Worm (Caenorhabditis elegans) whole organism, mixed stage, embryonic: Measurements from ENCODE around the gene str-30.

Experiments used
- blmp-1 ChIP-seq: fragments of 150-350 bp; optimal IDR thresholded peaks from 2 replicates; lab custom pipeline; 2014; ENCODE audit warnings: missing biosample characterization, missing genetic modification characterization
- drap-1 ChIP-seq: fragments of 200-800 bp; sonication (Bioruptor generic); optimal IDR thresholded peaks from 3 replicates; lab custom pipeline; 2018; ENCODE audit warnings: mild to moderate bottlenecking, missing genetic modification characterization, missing compliant biosample characterization
- elt-3 ChIP-seq: fragments of 150-350 bp; optimal IDR thresholded peaks from 2 replicates; lab custom pipeline; 2014; ENCODE audit warnings: missing biosample characterization, missing genetic modification characterization
- lin-32 ChIP-seq: fragments of 200-800 bp; sonication (Bioruptor generic); optimal IDR thresholded peaks from 2 replicates; lab custom pipeline; 2018; ENCODE audit warnings: mild to moderate bottlenecking, missing genetic modification characterization, missing compliant biosample characterization
- mep-1 ChIP-seq: fragments of 150-350 bp; optimal IDR thresholded peaks from 2 replicates; lab custom pipeline; 2017; ENCODE audit warnings: missing biosample characterization, missing genetic modification reagents, missing genetic modification characterization, inconsistent platforms
- mls-2 ChIP-seq: sonication (generic microtip); optimal IDR thresholded peaks from 2 replicates; lab custom pipeline; 2016; ENCODE audit warnings: mild to moderate bottlenecking, missing genetic modification characterization, moderate library complexity, missing compliant biosample characterization
- nhr-12 ChIP-seq: fragments of 150-350 bp; optimal IDR thresholded peaks from 2 replicates; lab custom pipeline; 2014; ENCODE audit warnings: missing biosample characterization, missing genetic modification characterization
- nhr-237 ChIP-seq: fragments of 150-350 bp; optimal IDR thresholded peaks from 2 replicates; lab custom pipeline; 2014; ENCODE audit warnings: missing biosample characterization, missing genetic modification characterization
- nhr-76 ChIP-seq: sonication (generic microtip); optimal IDR thresholded peaks from 2 replicates; lab custom pipeline; 2017; ENCODE audit warnings: missing biosample characterization, missing genetic modification characterization
- pha-4 ChIP-seq: fragments of 150-350 bp; optimal IDR thresholded peaks from 2 replicates; lab custom pipeline; 2018; ENCODE audit warnings: missing biosample characterization, missing genetic modification reagents, missing genetic modification characterization
- snpc-4 ChIP-seq: fragments of 150-350 bp; optimal IDR thresholded peaks from 2 replicates; lab custom pipeline; 2014; ENCODE audit warnings: missing biosample characterization, missing genetic modification characterization
- sptf-1 ChIP-seq: sonication (generic microtip); optimal IDR thresholded peaks from 2 replicates; lab custom pipeline; 2017; ENCODE audit warnings: mild to moderate bottlenecking, missing genetic modification characterization, moderate library complexity, missing compliant biosample characterization
- tbx-8 ChIP-seq: fragments of 200-800 bp; sonication (Bioruptor generic); optimal IDR thresholded peaks from 2 replicates; lab custom pipeline; 2018; ENCODE audit warnings: mild to moderate bottlenecking, missing genetic modification characterization, moderate library complexity, missing compliant biosample characterization

ce11 chrV:3678513-3678912 lies 46.4 kb upstream of the str-30 start:
- TF ChIP-seq nhr-76 (tag; lab: Kevin White, UChicago) (no peak), tbx-8 (no peak), snpc-4 (no peak), lin-32 (GFP tag; lab: Kevin White, UChicago) (no peak), elt-3 (no peak), mep-1 (tag; lab: Kevin White, UChicago) (no peak), mls-2 (tag; lab: Kevin White, UChicago) (no peak), nhr-12 (tag; lab: Kevin White, UChicago) (no peak), nhr-237 (tag; lab: Kevin White, UChicago) (no peak), pha-4 (tag; lab: Kevin White, UChicago) (no peak), blmp-1 (tag; lab: Kevin White, UChicago) (no peak), sptf-1 (tag; lab: Kevin White, UChicago) (no peak), drap-1 (GFP tag; lab: Kevin White, UChicago) (no peak)
